Worm (Caenorhabditis elegans) whole organism, mixed stage, embryonic: ENCODE results near the gene F19B2.7.

Experiments used
- elt-1 ChIP-seq: sonication (generic microtip); optimal IDR thresholded peaks from 2 replicates; lab custom pipeline; 2017; ENCODE audit warnings: missing genetic modification characterization, mild to moderate bottlenecking, missing compliant biosample characterization, antibody characterized with exemption, moderate library complexity, borderline replicate concordance; ENCODE audit not compliant: insufficient read depth
- elt-3 ChIP-seq: fragments of 150-350 bp; optimal IDR thresholded peaks from 2 replicates; lab custom pipeline; 2014; ENCODE audit warnings: missing biosample characterization, missing genetic modification characterization
- hlh-1 ChIP-seq: fragments of 150-350 bp; optimal IDR thresholded peaks from 2 replicates; lab custom pipeline; 2014; ENCODE audit warnings: missing biosample characterization, missing genetic modification reagents, missing genetic modification characterization
- lin-32 ChIP-seq: fragments of 200-800 bp; sonication (Bioruptor generic); optimal IDR thresholded peaks from 2 replicates; lab custom pipeline; 2018; ENCODE audit warnings: mild to moderate bottlenecking, missing genetic modification characterization, missing compliant biosample characterization
- mab-5 ChIP-seq: fragments of 150-350 bp; optimal IDR thresholded peaks from 2 replicates; lab custom pipeline; 2014; ENCODE audit warnings: missing biosample characterization, missing genetic modification characterization
- nhr-2 ChIP-seq: fragments of 150-350 bp; optimal IDR thresholded peaks from 2 replicates; lab custom pipeline; 2014; ENCODE audit warnings: missing biosample characterization, missing genetic modification characterization
- nhr-76 ChIP-seq: sonication (generic microtip); optimal IDR thresholded peaks from 2 replicates; lab custom pipeline; 2017; ENCODE audit warnings: missing biosample characterization, missing genetic modification characterization
- pha-4 ChIP-seq: fragments of 150-350 bp; optimal IDR thresholded peaks from 2 replicates; lab custom pipeline; 2018; ENCODE audit warnings: missing biosample characterization, missing genetic modification reagents, missing genetic modification characterization
- sptf-1 ChIP-seq: sonication (generic microtip); optimal IDR thresholded peaks from 2 replicates; lab custom pipeline; 2017; ENCODE audit warnings: mild to moderate bottlenecking, missing genetic modification characterization, moderate library complexity, missing compliant biosample characterization
- unc-62 ChIP-seq: fragments of 150-350 bp; optimal IDR thresholded peaks from 2 replicates; lab custom pipeline; 2014; ENCODE audit warnings: missing biosample characterization, missing genetic modification reagents, missing genetic modification characterization
- ztf-11 ChIP-seq: fragments of 150-350 bp; optimal IDR thresholded peaks from 2 replicates; lab custom pipeline; 2014; ENCODE audit warnings: missing biosample characterization, missing genetic modification characterization

DNA sequence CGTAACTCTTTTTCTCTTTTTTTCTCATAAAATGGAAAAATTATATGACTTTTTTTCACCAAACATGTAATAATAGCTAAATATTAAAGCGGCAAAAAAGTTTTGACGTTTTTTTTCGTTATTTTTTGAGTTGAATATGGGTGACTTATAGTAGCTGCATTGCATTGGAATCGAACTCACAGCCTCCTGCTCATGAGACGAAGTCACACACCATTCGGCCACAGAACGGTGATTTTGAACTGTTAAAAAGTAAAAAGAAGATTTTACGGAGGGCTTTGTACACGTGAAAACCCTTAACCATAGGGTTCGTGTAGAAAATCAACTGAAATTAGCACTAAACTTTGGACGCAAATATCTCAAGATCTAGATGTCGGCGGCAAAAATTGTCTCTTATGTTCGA is 323 bp downstream of the F19B2.7 start:
- TF ChIP-seq nhr-76 (tag; lab: Kevin White, UChicago) (no peak), lin-32 (no peak), hlh-1 (tag; lab: Kevin White, UChicago) (no peak), pha-4 (tag; lab: Kevin White, UChicago) (no peak), ztf-11 (tag; lab: Kevin White, UChicago) (no peak), nhr-2 (no peak), mab-5 (no peak), elt-1 (tag; lab: Kevin White, UChicago) (no peak), elt-3 (tag; lab: Kevin White, UChicago) (no peak), sptf-1 (tag; lab: Kevin White, UChicago) (no peak), unc-62 (GFP tag; lab: Kevin White, UChicago) (no peak)
